Worm (Caenorhabditis elegans): ENCODE data around the gene C33B4.5.

DNA sequence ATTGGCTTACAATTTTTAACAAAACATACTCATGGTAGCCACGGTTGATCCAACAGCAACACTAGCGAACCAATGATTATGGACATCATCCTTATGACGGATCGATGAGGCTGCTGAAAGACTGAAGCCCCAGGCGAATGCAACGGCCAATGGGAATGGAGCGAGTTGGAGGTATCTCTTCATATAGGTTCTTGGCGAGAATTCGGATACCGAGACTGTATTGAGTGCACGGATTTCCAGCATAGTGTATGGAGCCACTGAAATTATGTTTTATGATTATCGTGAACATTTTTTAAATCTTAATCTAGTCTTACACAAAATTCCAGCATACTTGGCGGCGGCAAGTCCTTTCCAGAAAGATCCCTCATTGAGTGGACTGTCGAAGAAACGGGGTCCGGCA lies 38.6 kb upstream of the C33B4.5 start:
- TF ChIP-seq med-1 (GFP tag; optimal IDR thresholded peaks at IDR 0.05; ENCODE audit: insufficient read depth) (no peak), tab-1 (GFP tag; IDR thresholded peaks at IDR 0.05) (no peak), cog-1 (tag; optimal IDR thresholded peaks at IDR 0.05) (no peak), flt-1 (GFP tag; IDR thresholded peaks at IDR 0.05) (no peak), ztf-23 (GFP tag; IDR thresholded peaks at IDR 0.05) (no peak), klf-2 (GFP tag; conservative IDR thresholded peaks at IDR 0.05) (no peak), ztf-29 (GFP tag; IDR thresholded peaks at IDR 0.05) (no peak)

Measured in whole organism, midembryonic.